Fruit fly (Drosophila melanogaster): ENCODE measurements around the gene ssx.

ssx gene

DNA sequence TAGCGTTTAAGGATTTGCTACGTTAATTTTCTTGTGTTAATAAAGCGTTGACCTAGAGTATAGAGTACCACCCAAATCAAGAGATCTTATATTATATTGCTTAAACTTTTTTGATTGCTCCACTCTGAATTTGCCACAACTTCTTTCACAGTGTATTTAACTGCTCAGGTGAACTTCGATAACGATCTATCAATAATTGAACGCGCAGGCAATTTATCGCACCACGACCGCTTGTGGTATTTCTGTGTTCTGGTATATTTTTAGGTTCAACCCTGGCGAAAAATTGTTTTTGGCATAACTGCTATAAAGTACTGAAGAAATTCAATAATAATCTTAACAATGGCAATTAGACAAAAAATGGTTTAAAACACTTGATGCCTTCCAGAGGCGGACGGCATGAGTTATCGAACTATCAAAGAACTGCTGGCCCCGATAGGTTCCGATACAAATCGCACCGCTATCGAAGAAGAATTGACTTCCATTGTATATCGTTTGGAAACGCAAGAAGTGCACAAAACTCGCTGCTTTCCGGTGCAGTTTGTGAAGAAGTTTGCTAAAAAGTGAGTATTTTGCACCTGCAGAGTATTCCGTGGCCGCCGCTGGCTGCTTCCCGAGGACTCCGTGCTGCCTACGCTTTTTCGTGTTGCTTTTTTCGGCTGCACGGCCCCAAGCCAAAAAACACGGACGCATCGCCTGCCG, at the start of gene ssx (continued):
- 0 out of 2 replicates have a peak, but pooled peaks have one; percentile 13 for TF ChIP-seq CG4404 (GFP tag; IDR thresholded peaks at IDR 0.05)
- peak; percentile 63 for TF ChIP-seq CG8478 (optimal IDR thresholded peaks at IDR 0.05)
- TF ChIP-seq H15 (GFP tag; IDR thresholded peaks at IDR 0.05) = no peak
- no peak for TF ChIP-seq CG13296 (GFP tag; optimal IDR thresholded peaks at IDR 0.05)
- no peak for TF ChIP-seq corto (GFP tag; optimal IDR thresholded peaks at IDR 0.05)
- peak; percentile 92 for TF ChIP-seq CG14860 (GFP tag; IDR thresholded peaks at IDR 0.05; ENCODE audit: partially characterized antibody)
- peak; percentile 13 for TF ChIP-seq luna (GFP tag; optimal IDR thresholded peaks at IDR 0.05)
- no peak for TF ChIP-seq CG12769 (tag; optimal IDR thresholded peaks at IDR 0.05)
- peak; percentile 86 for TF ChIP-seq CG34224 (GFP tag; IDR thresholded peaks at IDR 0.05; ENCODE audit: partially characterized antibody)
- TF ChIP-seq bbx (GFP tag; IDR thresholded peaks at IDR 0.05; ENCODE audit: partially characterized antibody) = peak; percentile 79
- no peak for TF ChIP-seq CTCF (GFP tag; optimal IDR thresholded peaks at IDR 0.05)
- peak; percentile 97 for TF ChIP-seq HLH4C (GFP tag; IDR thresholded peaks at IDR 0.05; ENCODE audit: partially characterized antibody)
- peak; percentile 23 for TF ChIP-seq CG13624 (GFP tag; optimal IDR thresholded peaks at IDR 0.05)
- TF ChIP-seq Bteb2 (GFP tag; optimal IDR thresholded peaks at IDR 0.05) = peak; percentile 22
- TF ChIP-seq exex (tag; optimal IDR thresholded peaks at IDR 0.05) = peak; percentile 23
- no peak for TF ChIP-seq CG31388 (GFP tag; optimal IDR thresholded peaks at IDR 0.05)
- peak; percentile 18 to 36 for TF ChIP-seq Pdp1 (GFP tag; optimal IDR thresholded peaks at IDR 0.05)
- TF ChIP-seq CG9437 (GFP tag; optimal IDR thresholded peaks at IDR 0.05) = peak; percentile 1
- no peak for TF ChIP-seq dati (GFP tag; IDR thresholded peaks at IDR 0.05)
- no peak for TF ChIP-seq CG16779 (GFP tag; IDR thresholded peaks at IDR 0.05)
- TF ChIP-seq CG18476 (GFP tag; optimal IDR thresholded peaks at IDR 0.05) = no peak
- TF ChIP-seq CG5180 (GFP tag; optimal IDR thresholded peaks at IDR 0.05) = no peak
- TF ChIP-seq da (GFP tag; optimal IDR thresholded peaks at IDR 0.05) = no peak
- TF ChIP-seq NfI (GFP tag; optimal IDR thresholded peaks at IDR 0.05) = peak; percentile 14
- no peak for TF ChIP-seq CG15479 (GFP tag; optimal IDR thresholded peaks at IDR 0.05)
- no peak for TF ChIP-seq Ets65A (GFP tag)
- TF ChIP-seq CG7372 (GFP tag; IDR thresholded peaks at IDR 0.05) = no peak
- TF ChIP-seq Kr (GFP tag; optimal IDR thresholded peaks at IDR 0.05) = no peak
- peak; percentile 52 for TF ChIP-seq vvl (GFP tag; IDR thresholded peaks at IDR 0.05)
- TF ChIP-seq NC2α (GFP tag; optimal IDR thresholded peaks at IDR 0.05) = no peak
- no peak for TF ChIP-seq phol (tag; optimal IDR thresholded peaks at IDR 0.05)
- no peak for TF ChIP-seq insv (GFP tag; optimal IDR thresholded peaks at IDR 0.05)
- peak; percentile 73 for TF ChIP-seq Doc3 (GFP tag; IDR thresholded peaks at IDR 0.05; ENCODE audit: partially characterized antibody)
- no peak for TF ChIP-seq CG7271 (tag; optimal IDR thresholded peaks at IDR 0.05)
- TF ChIP-seq wek (GFP tag; optimal IDR thresholded peaks at IDR 0.05) = no peak
- TF ChIP-seq eve (GFP tag; optimal IDR thresholded peaks at IDR 0.05) = no peak
- no peak for TF ChIP-seq Nf-YA (GFP tag; IDR thresholded peaks at IDR 0.05)
- TF ChIP-seq unpg (GFP tag; optimal IDR thresholded peaks at IDR 0.05) = peak; percentile 56
- no peak for TF ChIP-seq CG31365 (tag; optimal IDR thresholded peaks at IDR 0.05)
- peak; percentile 65 for TF ChIP-seq shn (GFP tag; optimal IDR thresholded peaks at IDR 0.05)
- no peak for TF ChIP-seq bowl (GFP tag; IDR thresholded peaks at IDR 0.05)
- TF ChIP-seq CG1529 (GFP tag; optimal IDR thresholded peaks at IDR 0.05) = no peak
- peak; percentile 13 for TF ChIP-seq tx (GFP tag; optimal IDR thresholded peaks at IDR 0.05)
- no peak for TF ChIP-seq CG7928 (GFP tag; optimal IDR thresholded peaks at IDR 0.05)
- TF ChIP-seq Neu2 (GFP tag; optimal IDR thresholded peaks at IDR 0.05; ENCODE audit: borderline replicate concordance) = no peak
- peak; percentile 45 for TF ChIP-seq tin (GFP tag; optimal IDR thresholded peaks at IDR 0.05)
- no peak for TF ChIP-seq CG32772 (GFP tag; IDR thresholded peaks at IDR 0.05)
- TF ChIP-seq Blimp-1 (GFP tag; optimal IDR thresholded peaks at IDR 0.05) = no peak
- no peak; the same call in 1 of the 2 replicates for TF ChIP-seq MBD-R2 (GFP tag; IDR thresholded peaks at IDR 0.05)
- TF ChIP-seq Fer1 (GFP tag; optimal IDR thresholded peaks at IDR 0.05) = no peak

All from whole organism, embryonic.